Worm (Caenorhabditis elegans): ENCODE data around the gene srd-11.

DNA sequence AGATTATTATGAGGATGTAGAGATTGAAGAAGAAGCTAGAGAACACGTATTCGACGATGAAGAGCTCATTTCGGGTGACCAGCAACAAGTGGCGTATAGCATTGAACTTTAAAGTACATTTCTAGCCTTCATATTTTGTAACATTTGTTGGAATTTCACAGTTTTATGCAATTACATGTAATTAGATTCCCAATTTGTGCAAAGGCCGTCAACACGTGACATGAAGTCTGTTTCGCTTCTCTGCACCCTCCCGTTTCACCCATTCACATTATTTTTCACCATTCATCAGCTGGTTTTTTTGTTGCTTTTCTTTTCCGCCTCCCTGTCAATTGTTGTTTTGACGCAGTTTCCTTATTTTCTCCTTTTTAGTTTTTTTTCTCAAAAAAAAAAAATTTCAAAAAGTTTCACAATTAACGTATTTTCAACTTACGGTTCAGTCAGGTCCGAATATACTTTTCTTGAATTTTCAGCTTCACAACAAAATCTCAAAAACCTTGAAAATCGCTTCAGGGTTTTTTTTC is 7.5 kb upstream of the srd-11 start, which contains the start of gene sde-2:
- no peak for TF ChIP-seq elt-1 (tag; optimal IDR thresholded peaks at IDR 0.05)
- no peak for TF ChIP-seq mdl-1 (tag; optimal IDR thresholded peaks at IDR 0.05)
- no peak for TF ChIP-seq fos-1 (tag; optimal IDR thresholded peaks at IDR 0.05)
- no peak for TF ChIP-seq aly-2 (tag; optimal IDR thresholded peaks at IDR 0.05)
- no peak for TF ChIP-seq nhr-23 (tag; optimal IDR thresholded peaks at IDR 0.05)
- no peak for TF ChIP-seq snpc-4 (tag; optimal IDR thresholded peaks at IDR 0.05)
- TF ChIP-seq nhr-11 (tag; optimal IDR thresholded peaks at IDR 0.05) = no peak
- no peak for TF ChIP-seq nhr-237 (tag; optimal IDR thresholded peaks at IDR 0.05)
- no peak for TF ChIP-seq R02D3.7 (tag; optimal IDR thresholded peaks at IDR 0.05)
